Fruit fly (Drosophila melanogaster) whole organism, embryonic: ENCODE results near the gene CG6067.

ENCODE experiments used
- Bgb ChIP-seq: fragments of 200-800 bp; sonication (Bioruptor generic); IDR thresholded peaks from 2 replicates; pipeline ENCODE4 v1.3.6; 2022; ENCODE audit warnings: missing biosample characterization, missing genetic modification characterization; ENCODE audit not compliant: partially characterized antibody
- BtbVII ChIP-seq: fragments of 200-800 bp; sonication (Bioruptor generic); optimal IDR thresholded peaks from 3 replicates; lab custom pipeline; 2017; ENCODE audit warnings: missing biosample characterization, mild to moderate bottlenecking, missing genetic modification characterization
- CG12299 ChIP-seq: fragments of 200-800 bp; sonication (Bioruptor generic); optimal IDR thresholded peaks from 2 replicates; lab custom pipeline; 2018; ENCODE audit warnings: missing biosample characterization, mild to moderate bottlenecking, missing genetic modification characterization
- CG12659 ChIP-seq: fragments of 200-800 bp; sonication (Bioruptor generic); optimal IDR thresholded peaks from 3 replicates; lab custom pipeline; 2017; ENCODE audit warnings: mild to moderate bottlenecking, missing biosample characterization, missing genetic modification reagents, missing genetic modification characterization
- CG13287 ChIP-seq: fragments of 200-800 bp; sonication (Bioruptor generic); IDR thresholded peaks from 2 replicates; pipeline ENCODE4 v1.3.6; 2022; ENCODE audit warnings: missing biosample characterization, missing genetic modification characterization; ENCODE audit not compliant: partially characterized antibody
- CG13624 ChIP-seq: fragments of 200-800 bp; sonication (Bioruptor generic); optimal IDR thresholded peaks from 2 replicates; lab custom pipeline; 2016; ENCODE audit warnings: missing biosample characterization, missing genetic modification characterization
- CG14441 ChIP-seq: fragments of 200-800 bp; sonication (Bioruptor generic); IDR thresholded peaks from 2 replicates; pipeline ENCODE4 v1.3.6; 2022; ENCODE audit warnings: missing biosample characterization, missing genetic modification characterization
- CG15601 ChIP-seq: fragments of 200-800 bp; sonication (Bioruptor generic); optimal IDR thresholded peaks from 3 replicates; lab custom pipeline; 2019; ENCODE audit warnings: missing biosample characterization, mild to moderate bottlenecking, missing genetic modification characterization, moderate library complexity
- CG16863 ChIP-seq: fragments of 200-800 bp; sonication (Bioruptor generic); optimal IDR thresholded peaks from 3 replicates; lab custom pipeline; 2016; ENCODE audit warnings: missing biosample characterization, missing genetic modification characterization
- CG17912 ChIP-seq: fragments of 200-800 bp; sonication (Bioruptor generic); optimal IDR thresholded peaks from 2 replicates; lab custom pipeline; 2018; ENCODE audit warnings: missing biosample characterization, mild to moderate bottlenecking, missing genetic modification characterization
- CG2120 ChIP-seq: fragments of 200-800 bp; sonication (Bioruptor generic); optimal IDR thresholded peaks from 3 replicates; lab custom pipeline; 2016; ENCODE audit warnings: missing biosample characterization, missing genetic modification characterization
- CG2129 ChIP-seq: fragments of 200-800 bp; sonication (Bioruptor generic); IDR thresholded peaks from 2 replicates; pipeline ENCODE4 v1.3.6; 2022; ENCODE audit warnings: missing biosample characterization, missing genetic modification characterization; ENCODE audit not compliant: partially characterized antibody
- CG2875 ChIP-seq: fragments of 200-800 bp; sonication (Bioruptor generic); optimal IDR thresholded peaks from 2 replicates; lab custom pipeline; 2017; ENCODE audit warnings: missing biosample characterization, mild to moderate bottlenecking, missing genetic modification characterization, missing genetic modification reagents
- CG31388 ChIP-seq: fragments of 200-800 bp; sonication (Bioruptor generic); optimal IDR thresholded peaks from 2 replicates; lab custom pipeline; 2016; ENCODE audit warnings: missing biosample characterization, missing genetic modification characterization
- CG31441 ChIP-seq: fragments of 200-800 bp; sonication (Bioruptor generic); IDR thresholded peaks from 2 replicates; pipeline ENCODE4 v1.3.6; 2022; ENCODE audit warnings: missing biosample characterization, missing genetic modification characterization
- CG34376 ChIP-seq: fragments of 200-800 bp; sonication (Bioruptor generic); optimal IDR thresholded peaks from 2 replicates; lab custom pipeline; 2018; ENCODE audit warnings: missing biosample characterization, mild to moderate bottlenecking, missing genetic modification characterization
- CG42726 ChIP-seq: fragments of 200-800 bp; sonication (Bioruptor generic); IDR thresholded peaks from 2 replicates; pipeline ENCODE4 v1.3.6; 2022; ENCODE audit warnings: missing biosample characterization, missing genetic modification characterization; ENCODE audit not compliant: partially characterized antibody
- CG4617 ChIP-seq: fragments of 200-800 bp; sonication (Bioruptor generic); optimal IDR thresholded peaks from 3 replicates; lab custom pipeline; 2016; ENCODE audit warnings: missing biosample characterization, missing genetic modification characterization, borderline replicate concordance
- CG4707 ChIP-seq: fragments of 200-800 bp; sonication (Bioruptor generic); optimal IDR thresholded peaks from 2 replicates; lab custom pipeline; 2018; ENCODE audit warnings: missing biosample characterization, mild to moderate bottlenecking, missing genetic modification characterization, moderate library complexity
- CG4730 ChIP-seq: fragments of 200-800 bp; sonication (Bioruptor generic); IDR thresholded peaks from 2 replicates; pipeline ENCODE4 v1.3.6; 2022; ENCODE audit warnings: missing biosample characterization, missing genetic modification characterization
- CG8924 ChIP-seq: fragments of 200-800 bp; optimal IDR thresholded peaks from 3 replicates; lab custom pipeline; 2019; ENCODE audit warnings: missing biosample characterization, mild to moderate bottlenecking, missing genetic modification characterization, moderate library complexity
- CG8944 ChIP-seq: fragments of 200-800 bp; sonication (Bioruptor generic); optimal IDR thresholded peaks from 3 replicates; lab custom pipeline; 2016; ENCODE audit warnings: missing biosample characterization, missing genetic modification characterization
- CG9932 ChIP-seq: fragments of 200-800 bp; sonication (Bioruptor generic); IDR thresholded peaks from 2 replicates; pipeline ENCODE4 v1.3.6; 2022; ENCODE audit warnings: missing biosample characterization, missing genetic modification characterization
- CHES-1-like ChIP-seq: fragments of 200-800 bp; sonication (Bioruptor generic); optimal IDR thresholded peaks from 2 replicates; lab custom pipeline; 2016; ENCODE audit warnings: missing biosample characterization, missing genetic modification characterization
- D ChIP-seq, 2 experiments: fragments of 200-800 bp in 1 of 2; fragments of >200 bp in 1 of 2; sonication (Bioruptor generic) in 1 of 2; optimal IDR thresholded peaks; 2 replicates in 1 of 2; 3 replicates in 1 of 2; lab custom pipeline; 2017; ENCODE audit warnings: mild to moderate bottlenecking in 1 of 2, missing biosample characterization in 1 of 2, missing genetic modification characterization in 1 of 2, missing genetic modification reagents in 1 of 2
- Dad ChIP-seq: fragments of 200-800 bp; sonication (Bioruptor generic); optimal IDR thresholded peaks from 3 replicates; lab custom pipeline; 2016; ENCODE audit warnings: missing biosample characterization, missing genetic modification characterization
- Elba2 ChIP-seq: fragments of 200-800 bp; sonication (Bioruptor generic); optimal IDR thresholded peaks from 3 replicates; lab custom pipeline; 2016; ENCODE audit warnings: missing biosample characterization, missing genetic modification characterization
- Ets97D ChIP-seq: fragments of 200-800 bp; sonication (Bioruptor generic); optimal IDR thresholded peaks from 3 replicates; lab custom pipeline; 2016; ENCODE audit warnings: missing biosample characterization, missing genetic modification characterization
- GATAe ChIP-seq: fragments of 200-800 bp; sonication (Bioruptor generic); conservative IDR thresholded peaks from 2 replicates; pipeline ENCODE4 v1.3.6; 2022; ENCODE audit warnings: missing biosample characterization, missing genetic modification characterization
- HLHmδ ChIP-seq: fragments of 200-800 bp; sonication (Bioruptor generic); optimal IDR thresholded peaks from 2 replicates; lab custom pipeline; 2018; ENCODE audit warnings: missing biosample characterization, mild to moderate bottlenecking, missing genetic modification characterization, moderate library complexity
- Lim3 ChIP-seq: fragments of 200-800 bp; sonication (Bioruptor generic); IDR thresholded peaks from 2 replicates; pipeline ENCODE4 v1.3.6; 2022; ENCODE audit warnings: missing biosample characterization, missing genetic modification characterization
- Optix ChIP-seq: fragments of 200-800 bp; sonication (Bioruptor generic); IDR thresholded peaks from 3 replicates; pipeline ENCODE4 v1.3.6; 2022; ENCODE audit warnings: missing biosample characterization, missing genetic modification characterization
- Sox102F ChIP-seq: fragments of 200-800 bp; sonication (Bioruptor generic); optimal IDR thresholded peaks from 2 replicates; lab custom pipeline; 2018; ENCODE audit warnings: missing biosample characterization, mild to moderate bottlenecking, missing genetic modification characterization, moderate library complexity
- dan ChIP-seq: fragments of 200-800 bp; sonication (Bioruptor generic); IDR thresholded peaks from 2 replicates; pipeline ENCODE4 v1.3.6; 2022; ENCODE audit warnings: missing biosample characterization, missing genetic modification characterization
- danr ChIP-seq: fragments of 200-800 bp; sonication (Bioruptor generic); IDR thresholded peaks from 2 replicates; pipeline ENCODE4 v1.3.6; 2022; ENCODE audit warnings: missing biosample characterization, missing genetic modification characterization
- dimm ChIP-seq: fragments of 200-800 bp; sonication (Bioruptor generic); IDR thresholded peaks from 2 replicates; pipeline ENCODE4 v1.3.6; 2022; ENCODE audit warnings: missing biosample characterization, missing genetic modification characterization
- lilli ChIP-seq: fragments of 200-800 bp; sonication (Bioruptor generic); optimal IDR thresholded peaks from 3 replicates; lab custom pipeline; 2016; ENCODE audit warnings: missing biosample characterization, missing genetic modification characterization
- lola ChIP-seq, 3 experiments: fragments of >200 bp in 2 of 3; fragments of 200-800 bp in 1 of 3; sonication (Bioruptor generic) in 1 of 3; optimal IDR thresholded peaks; 2 replicates each; lab custom pipeline; 2017 to 2019; ENCODE audit warnings: missing biosample characterization in 3 of 3, missing genetic modification characterization in 3 of 3, mild to moderate bottlenecking in 1 of 3, moderate library complexity in 1 of 3
- nerfin-1 ChIP-seq: fragments of 200-800 bp; sonication (Bioruptor generic); optimal IDR thresholded peaks from 3 replicates; lab custom pipeline; 2019; ENCODE audit warnings: missing biosample characterization, mild to moderate bottlenecking, missing genetic modification characterization, moderate library complexity
- odd ChIP-seq: fragments of 200-800 bp; sonication (Bioruptor generic); optimal IDR thresholded peaks from 2 replicates; lab custom pipeline; 2017; ENCODE audit warnings: missing biosample characterization, mild to moderate bottlenecking, missing genetic modification characterization
- pan ChIP-seq, 4 experiments: fragments of >200 bp in 3 of 4; fragments of 200-800 bp in 1 of 4; sonication (Bioruptor generic) in 1 of 4; optimal IDR thresholded peaks in 3 of 4; IDR thresholded peaks in 1 of 4; 2 replicates each; pipeline versions ENCODE4 v1.3.6 to Lab custom; 2017 to 2022; ENCODE audit warnings: missing biosample characterization in 2 of 4, missing genetic modification characterization in 2 of 4, mixed read lengths in 1 of 4
- phol ChIP-seq: fragments of 200-800 bp; sonication (Bioruptor generic); optimal IDR thresholded peaks from 3 replicates; lab custom pipeline; 2018; ENCODE audit warnings: missing biosample characterization, mild to moderate bottlenecking, missing genetic modification characterization, moderate library complexity
- pnt ChIP-seq: fragments of 200-800 bp; sonication (Bioruptor generic); optimal IDR thresholded peaks from 3 replicates; lab custom pipeline; 2016; ENCODE audit warnings: missing biosample characterization, missing genetic modification characterization
- sim ChIP-seq: fragments of 200-800 bp; sonication (Bioruptor generic); IDR thresholded peaks from 2 replicates; pipeline ENCODE4 v1.3.6; 2022; ENCODE audit warnings: missing biosample characterization, missing genetic modification characterization
- sna ChIP-seq: fragments of 200-800 bp; sonication (Bioruptor generic); IDR thresholded peaks from 2 replicates; pipeline ENCODE4 v1.3.6; 2022; ENCODE audit warnings: missing biosample characterization, missing genetic modification characterization; ENCODE audit not compliant: partially characterized antibody
- stwl ChIP-seq: fragments of 200-800 bp; sonication (Bioruptor generic); optimal IDR thresholded peaks from 3 replicates; lab custom pipeline; 2018; ENCODE audit warnings: missing biosample characterization, mild to moderate bottlenecking, missing genetic modification characterization, moderate library complexity
- wor ChIP-seq: fragments of 200-800 bp; sonication (Bioruptor generic); IDR thresholded peaks from 2 replicates; pipeline ENCODE4 v1.3.6; 2022; ENCODE audit warnings: missing biosample characterization, missing genetic modification characterization

Gene CG6067

DNA sequence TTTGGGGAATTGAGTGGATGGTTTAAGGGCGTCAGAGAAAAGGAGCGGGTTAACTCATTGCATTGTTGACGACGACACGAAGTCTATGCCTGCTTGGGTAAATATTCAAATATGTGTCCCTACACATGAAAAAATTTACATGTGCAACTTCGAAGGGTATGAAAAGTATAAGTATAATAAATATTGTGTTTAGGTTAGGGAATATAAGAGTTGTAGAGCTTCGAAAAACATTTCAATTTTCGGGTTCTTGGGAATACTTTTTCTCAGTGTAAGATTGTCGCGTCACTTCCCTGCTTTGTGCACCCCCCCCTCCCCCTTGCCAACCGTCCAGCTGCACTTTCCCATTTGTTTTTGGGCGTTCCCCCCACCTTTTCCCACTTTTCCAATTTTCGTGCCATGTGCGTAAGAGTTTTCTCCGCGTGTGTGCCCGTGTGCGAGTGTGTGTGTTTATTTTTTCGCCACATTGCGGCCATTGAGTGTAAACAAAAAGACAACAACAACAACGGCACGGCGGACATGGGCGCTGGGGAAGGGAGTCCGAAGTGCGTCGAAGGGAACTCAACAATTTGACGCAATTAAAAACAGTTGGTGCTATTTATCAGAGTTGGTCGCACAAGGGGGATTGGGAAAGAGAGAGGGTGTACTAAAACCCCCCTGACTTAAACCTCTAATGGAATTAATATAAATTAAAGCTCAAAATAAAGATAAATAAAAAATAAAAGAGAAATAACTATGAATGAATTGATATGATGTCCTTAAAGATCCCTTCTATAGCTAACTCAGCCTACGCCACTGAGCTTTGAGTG lies 14.6 kb downstream of the CG6067 start (continued):
- TF ChIP-seq D (optimal IDR thresholded peaks at IDR 0.05; lab: Kevin White, UChicago) (no peak), D (GFP tag; optimal IDR thresholded peaks at IDR 0.05; lab: Kevin White, UChicago) (peak; percentile 30), dan (GFP tag; lab: Robert Waterston, UW) (0 out of 2 replicates have a peak, but pooled peaks have one; percentile 26), CG31441 (GFP tag; lab: Robert Waterston, UW) (peak; percentile 70), nerfin-1 (tag; lab: Kevin White, UChicago) (no peak), CG9932 (GFP tag; lab: Robert Waterston, UW) (peak; percentile 60), CG31388 (GFP tag; lab: Kevin White, UChicago) (no peak), stwl (tag; lab: Kevin White, UChicago) (no peak), CG2120 (peak; percentile 54), CG8944 (no peak), BtbVII (GFP tag; lab: Kevin White, UChicago) (no peak), phol (tag; lab: Kevin White, UChicago) (peak; percentile 52), Optix (GFP tag; lab: Robert Waterston, UW) (no peak; the same call in 2 of the 3 replicates), CG42726 (GFP tag; lab: Robert Waterston, UW) (no peak), Elba2 (no peak), Bgb (GFP tag; lab: Robert Waterston, UW) (no peak), Lim3 (GFP tag; lab: Robert Waterston, UW) (0 out of 2 replicates have a peak, but pooled peaks have one; percentile 5), GATAe (GFP tag; lab: Robert Waterston, UW) (no peak), CG12659 (GFP tag; lab: Kevin White, UChicago) (peak; percentile 52), HLHmδ (no peak), CG2129 (GFP tag; lab: Robert Waterston, UW) (no peak), CG15601 (peak; percentile 22), dimm (GFP tag; lab: Robert Waterston, UW) (no peak), pnt (GFP tag; lab: Kevin White, UChicago) (peak; percentile 28), CG4730 (GFP tag; lab: Robert Waterston, UW) (peak; percentile 25; the same call in 1 of the 2 replicates), odd (GFP tag; lab: Kevin White, UChicago) (peak; percentile 1), CG34376 (no peak), Ets97D (GFP tag; lab: Kevin White, UChicago) (no peak), CG13287 (no peak), CG4707 (no peak), lola (GFP tag; optimal IDR thresholded peaks at IDR 0.05; lab: Kevin White, UChicago) (peak in 1 of 3 experiments; percentile 38), CG12299 (tag; lab: Kevin White, UChicago) (no peak), CG13624 (GFP tag; lab: Kevin White, UChicago) (no peak), CG2875 (GFP tag; lab: Kevin White, UChicago) (no peak), Dad (no peak), CG16863 (GFP tag; lab: Kevin White, UChicago) (peak; percentile 1), wor (GFP tag; lab: Robert Waterston, UW) (no peak), CG4617 (no peak), CHES-1-like (GFP tag; lab: Kevin White, UChicago) (no peak), lilli (GFP tag; lab: Kevin White, UChicago) (peak; percentile 23), CG14441 (GFP tag; lab: Robert Waterston, UW) (peak; percentile 37; the same call in 1 of the 2 replicates), pan (optimal IDR thresholded peaks at IDR 0.05; lab: Kevin White, UChicago) (no peak), pan (GFP tag; optimal IDR thresholded peaks at IDR 0.05 in 1 of 2, IDR thresholded peaks at IDR 0.05 in 1 of 2) (peak in 1 of 2 experiments; percentile 48), Sox102F (GFP tag; lab: Kevin White, UChicago) (peak; percentile 39), CG8924 (peak; percentile 69), sna (GFP tag; lab: Robert Waterston, UW) (no peak), danr (GFP tag; lab: Robert Waterston, UW) (peak; percentile 26; the same call in 1 of the 2 replicates), sim (GFP tag; lab: Robert Waterston, UW) (peak; percentile 21; the same call in 1 of the 2 replicates), CG17912 (no peak)
